Worm (Caenorhabditis elegans): ENCODE measurements around the gene T22D1.17.

DNA sequence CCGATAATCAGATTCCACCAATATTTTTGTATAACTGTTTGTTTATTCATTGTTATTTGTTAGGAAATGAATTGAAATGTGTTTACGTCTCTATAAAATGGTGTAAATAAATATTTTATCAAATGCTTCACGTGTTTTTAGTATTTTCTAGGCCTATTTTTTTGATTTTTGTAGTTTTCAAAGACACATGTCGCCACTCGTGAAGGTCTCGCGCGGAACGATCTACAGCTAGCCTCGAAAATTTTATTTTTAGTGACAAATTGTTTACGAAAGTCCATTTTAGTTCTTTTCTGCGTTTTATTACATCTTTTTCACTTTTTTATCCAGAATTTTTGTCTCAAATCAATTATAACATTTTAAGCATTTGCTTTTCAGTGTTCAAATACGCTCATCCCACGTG is 2.2 kb upstream of the T22D1.17 start, which contains the start of gene T22D1.5:
- TF ChIP-seq ztf-4 (tag; optimal IDR thresholded peaks at IDR 0.05) (no peak), nhr-23 (tag; optimal IDR thresholded peaks at IDR 0.05) (no peak), ama-1 (optimal IDR thresholded peaks at IDR 0.05) (no peak), blmp-1 (tag; optimal IDR thresholded peaks at IDR 0.05; ENCODE audit: insufficient read depth) (no peak)

All from whole organism, L2 larva.